Fruit fly (Drosophila melanogaster) whole organism, embryonic: ENCODE results near the gene zetaCOP.

Source experiments
- BEAF-32 ChIP-seq: fragments of 200-800 bp; sonication (Bioruptor generic); optimal IDR thresholded peaks from 3 replicates; lab custom pipeline; 2017; ENCODE audit warnings: missing biosample characterization, missing genetic modification characterization, mild to moderate bottlenecking, moderate library complexity, missing genetic modification reagents
- CG10147 ChIP-seq: fragments of 200-800 bp; sonication (Bioruptor generic); optimal IDR thresholded peaks from 2 replicates; lab custom pipeline; 2019; ENCODE audit warnings: missing biosample characterization, mild to moderate bottlenecking, missing genetic modification characterization, moderate library complexity
- CG11247 ChIP-seq: fragments of 200-800 bp; sonication (Bioruptor generic); IDR thresholded peaks from 2 replicates; pipeline ENCODE4 v1.3.6; 2022; ENCODE audit warnings: missing biosample characterization, missing genetic modification characterization
- CG11723 ChIP-seq: fragments of 200-800 bp; sonication (Bioruptor generic); optimal IDR thresholded peaks from 2 replicates; lab custom pipeline; 2017; ENCODE audit warnings: missing biosample characterization, mild to moderate bottlenecking, missing genetic modification characterization
- CG12219 ChIP-seq: fragments of 200-800 bp; sonication (Bioruptor generic); optimal IDR thresholded peaks from 3 replicates; lab custom pipeline; 2018; ENCODE audit warnings: missing biosample characterization, mild to moderate bottlenecking, missing genetic modification characterization
- CG13296 ChIP-seq: fragments of 200-800 bp; sonication (Bioruptor generic); optimal IDR thresholded peaks from 3 replicates; lab custom pipeline; 2018; ENCODE audit warnings: missing biosample characterization, mild to moderate bottlenecking, missing genetic modification characterization
- CG13775 ChIP-seq: fragments of 200-800 bp; sonication (Bioruptor generic); optimal IDR thresholded peaks from 3 replicates; lab custom pipeline; 2017; ENCODE audit warnings: missing biosample characterization, mild to moderate bottlenecking, missing genetic modification characterization
- CG1603 ChIP-seq: fragments of 200-800 bp; sonication (Bioruptor generic); optimal IDR thresholded peaks from 2 replicates; lab custom pipeline; 2019; ENCODE audit warnings: missing biosample characterization, mild to moderate bottlenecking, missing genetic modification characterization, moderate library complexity
- CG16813 ChIP-seq: fragments of 200-800 bp; sonication (Bioruptor generic); IDR thresholded peaks from 3 replicates; pipeline ENCODE4 v1.3.6; 2022; ENCODE audit warnings: missing biosample characterization, missing genetic modification characterization; ENCODE audit not compliant: partially characterized antibody
- CG18262 ChIP-seq: fragments of 200-800 bp; optimal IDR thresholded peaks from 3 replicates; lab custom pipeline; 2019; ENCODE audit warnings: missing biosample characterization, mild to moderate bottlenecking, missing genetic modification characterization, moderate library complexity
- CG33557 ChIP-seq: fragments of 200-800 bp; sonication (Bioruptor generic); optimal IDR thresholded peaks from 2 replicates; lab custom pipeline; 2019; ENCODE audit warnings: missing biosample characterization, mild to moderate bottlenecking, missing genetic modification characterization, moderate library complexity
- CG34376 ChIP-seq: fragments of 200-800 bp; sonication (Bioruptor generic); optimal IDR thresholded peaks from 2 replicates; lab custom pipeline; 2018; ENCODE audit warnings: missing biosample characterization, mild to moderate bottlenecking, missing genetic modification characterization
- CG3847 ChIP-seq: fragments of 200-800 bp; sonication (Bioruptor generic); IDR thresholded peaks from 2 replicates; pipeline ENCODE4 v1.3.6; 2022; ENCODE audit warnings: missing biosample characterization, missing genetic modification characterization
- CG4854 ChIP-seq: fragments of 200-800 bp; sonication (Bioruptor generic); optimal IDR thresholded peaks from 2 replicates; lab custom pipeline; 2016; ENCODE audit warnings: missing biosample characterization, missing genetic modification characterization, inconsistent platforms
- CG5953 ChIP-seq: fragments of 200-800 bp; sonication (Bioruptor generic); IDR thresholded peaks from 2 replicates; pipeline ENCODE4 v1.3.6; 2022; ENCODE audit warnings: missing biosample characterization, missing genetic modification characterization
- CG7839 ChIP-seq: fragments of 200-800 bp; sonication (Bioruptor generic); optimal IDR thresholded peaks from 3 replicates; lab custom pipeline; 2018; ENCODE audit warnings: missing biosample characterization, mild to moderate bottlenecking, missing genetic modification characterization, moderate library complexity
- CG8765 ChIP-seq: fragments of 200-800 bp; sonication (Bioruptor generic); IDR thresholded peaks from 2 replicates; pipeline ENCODE4 v1.3.6; 2022; ENCODE audit warnings: missing biosample characterization, missing genetic modification characterization
- CG8944 ChIP-seq: fragments of 200-800 bp; sonication (Bioruptor generic); optimal IDR thresholded peaks from 3 replicates; lab custom pipeline; 2016; ENCODE audit warnings: missing biosample characterization, missing genetic modification characterization
- Doc3 ChIP-seq: fragments of 200-800 bp; sonication (Bioruptor generic); IDR thresholded peaks from 3 replicates; pipeline ENCODE4 v1.3.6; 2022; ENCODE audit warnings: missing biosample characterization, missing genetic modification characterization; ENCODE audit not compliant: partially characterized antibody
- Dp ChIP-seq: fragments of 200-800 bp; sonication (Bioruptor generic); optimal IDR thresholded peaks from 2 replicates; lab custom pipeline; 2018; ENCODE audit warnings: missing biosample characterization, mild to moderate bottlenecking, missing genetic modification characterization, moderate library complexity
- Drgx ChIP-seq: fragments of 200-800 bp; sonication (Bioruptor generic); IDR thresholded peaks from 2 replicates; pipeline ENCODE4 v1.3.6; 2022; ENCODE audit warnings: missing biosample characterization, missing genetic modification characterization
- Elba2 ChIP-seq: fragments of 200-800 bp; sonication (Bioruptor generic); optimal IDR thresholded peaks from 3 replicates; lab custom pipeline; 2016; ENCODE audit warnings: missing biosample characterization, missing genetic modification characterization
- Fer1 ChIP-seq: fragments of 200-800 bp; sonication (Bioruptor generic); optimal IDR thresholded peaks from 2 replicates; lab custom pipeline; 2017; ENCODE audit warnings: missing biosample characterization, mild to moderate bottlenecking, missing genetic modification characterization
- HLH4C ChIP-seq: fragments of 200-800 bp; sonication (Bioruptor generic); IDR thresholded peaks from 3 replicates; pipeline ENCODE4 v1.3.6; 2022; ENCODE audit warnings: missing biosample characterization, missing genetic modification characterization; ENCODE audit not compliant: partially characterized antibody
- MTF-1 ChIP-seq: fragments of 200-800 bp; sonication (Bioruptor generic); optimal IDR thresholded peaks from 2 replicates; lab custom pipeline; 2018; ENCODE audit warnings: missing biosample characterization, mild to moderate bottlenecking, missing genetic modification characterization, borderline replicate concordance
- Mes4 ChIP-seq: fragments of 200-800 bp; sonication (Bioruptor generic); optimal IDR thresholded peaks from 2 replicates; lab custom pipeline; 2016; ENCODE audit warnings: missing biosample characterization, missing genetic modification characterization
- Oaz ChIP-seq: fragments of 200-800 bp; sonication (Bioruptor generic); IDR thresholded peaks from 2 replicates; pipeline ENCODE4 v1.3.6; 2022; ENCODE audit warnings: missing biosample characterization, missing genetic modification characterization
- Oli ChIP-seq: fragments of 200-800 bp; sonication (Bioruptor generic); optimal IDR thresholded peaks from 2 replicates; lab custom pipeline; 2018; ENCODE audit warnings: missing biosample characterization, mild to moderate bottlenecking, missing genetic modification characterization, moderate library complexity
- Optix ChIP-seq: fragments of 200-800 bp; sonication (Bioruptor generic); IDR thresholded peaks from 3 replicates; pipeline ENCODE4 v1.3.6; 2022; ENCODE audit warnings: missing biosample characterization, missing genetic modification characterization
- Pdp1 ChIP-seq, 2 experiments: fragments of 200-800 bp; sonication (Bioruptor generic); optimal IDR thresholded peaks; 3 replicates each; lab custom pipeline; 2016; ENCODE audit warnings: missing biosample characterization in 2 of 2, missing genetic modification characterization in 2 of 2, mild to moderate bottlenecking in 1 of 2, moderate library complexity in 1 of 2
- amos ChIP-seq: fragments of 200-800 bp; sonication (Bioruptor generic); IDR thresholded peaks from 2 replicates; pipeline ENCODE4 v1.3.6; 2022; ENCODE audit warnings: missing biosample characterization, missing genetic modification characterization; ENCODE audit not compliant: partially characterized antibody
- bbx ChIP-seq: fragments of 200-800 bp; sonication (Bioruptor generic); IDR thresholded peaks from 2 replicates; pipeline ENCODE4 v1.3.6; 2022; ENCODE audit warnings: missing biosample characterization, missing genetic modification characterization; ENCODE audit not compliant: partially characterized antibody
- caup ChIP-seq: fragments of 200-800 bp; sonication (Bioruptor generic); optimal IDR thresholded peaks from 3 replicates; lab custom pipeline; 2017; ENCODE audit warnings: missing biosample characterization, mild to moderate bottlenecking, missing genetic modification characterization, moderate library complexity; ENCODE audit not compliant: severe bottlenecking
- ci ChIP-seq: fragments of 200-800 bp; sonication (Bioruptor generic); IDR thresholded peaks from 3 replicates; pipeline ENCODE4 v1.3.6; 2022; ENCODE audit warnings: missing biosample characterization, missing genetic modification characterization
- dpn ChIP-seq, 2 experiments: fragments of 200-800 bp; sonication (Bioruptor generic); optimal IDR thresholded peaks; 3 replicates each; lab custom pipeline; 2016; ENCODE audit warnings: missing biosample characterization in 2 of 2, missing genetic modification characterization in 2 of 2
- fd96Cb ChIP-seq: fragments of 200-800 bp; sonication (Bioruptor generic); optimal IDR thresholded peaks from 2 replicates; lab custom pipeline; 2018; ENCODE audit warnings: missing biosample characterization, mild to moderate bottlenecking, missing genetic modification characterization, moderate library complexity
- gcm ChIP-seq: fragments of 200-800 bp; sonication (Bioruptor generic); optimal IDR thresholded peaks from 2 replicates; lab custom pipeline; 2019; ENCODE audit warnings: missing biosample characterization, mild to moderate bottlenecking, missing genetic modification characterization, moderate library complexity
- kni ChIP-seq: fragments of 200-800 bp; sonication (Bioruptor generic); optimal IDR thresholded peaks from 3 replicates; lab custom pipeline; 2017; ENCODE audit warnings: mild to moderate bottlenecking, missing biosample characterization, missing genetic modification reagents, missing genetic modification characterization
- lov ChIP-seq, 2 experiments: fragments of 200-800 bp in 1 of 2; fragments of >200 bp in 1 of 2; sonication (Bioruptor generic) in 1 of 2; IDR thresholded peaks in 1 of 2; optimal IDR thresholded peaks in 1 of 2; 2 replicates in 1 of 2; 3 replicates in 1 of 2; pipeline versions ENCODE4 v1.3.6 to Lab custom; 2017 to 2022; ENCODE audit warnings: missing biosample characterization in 1 of 2, missing genetic modification characterization in 1 of 2
- mld ChIP-seq: fragments of 200-800 bp; sonication (Bioruptor generic); IDR thresholded peaks from 3 replicates; pipeline ENCODE4 v1.3.6; 2022; ENCODE audit warnings: missing biosample characterization, missing genetic modification characterization; ENCODE audit not compliant: partially characterized antibody
- nerfin-1 ChIP-seq: fragments of 200-800 bp; sonication (Bioruptor generic); optimal IDR thresholded peaks from 3 replicates; lab custom pipeline; 2019; ENCODE audit warnings: missing biosample characterization, mild to moderate bottlenecking, missing genetic modification characterization, moderate library complexity
- odd ChIP-seq: fragments of 200-800 bp; sonication (Bioruptor generic); optimal IDR thresholded peaks from 2 replicates; lab custom pipeline; 2017; ENCODE audit warnings: missing biosample characterization, mild to moderate bottlenecking, missing genetic modification characterization
- p53 ChIP-seq: fragments of 200-800 bp; sonication (Bioruptor generic); optimal IDR thresholded peaks from 2 replicates; lab custom pipeline; 2016; ENCODE audit warnings: missing biosample characterization, missing genetic modification characterization
- sima ChIP-seq: fragments of 200-800 bp; sonication (Bioruptor generic); optimal IDR thresholded peaks from 2 replicates; lab custom pipeline; 2016; ENCODE audit warnings: missing biosample characterization, missing genetic modification characterization
- ttk ChIP-seq: fragments of 200-800 bp; sonication (Bioruptor generic); IDR thresholded peaks from 2 replicates; pipeline ENCODE4 v2.1.2; 2022; ENCODE audit warnings: missing biosample characterization, missing genetic modification characterization
- z ChIP-seq: fragments of 200-800 bp; sonication (Bioruptor generic); IDR thresholded peaks from 3 replicates; pipeline ENCODE4 v1.3.6; 2022; ENCODE audit warnings: missing biosample characterization, missing genetic modification characterization

zetaCOP gene

DNA sequence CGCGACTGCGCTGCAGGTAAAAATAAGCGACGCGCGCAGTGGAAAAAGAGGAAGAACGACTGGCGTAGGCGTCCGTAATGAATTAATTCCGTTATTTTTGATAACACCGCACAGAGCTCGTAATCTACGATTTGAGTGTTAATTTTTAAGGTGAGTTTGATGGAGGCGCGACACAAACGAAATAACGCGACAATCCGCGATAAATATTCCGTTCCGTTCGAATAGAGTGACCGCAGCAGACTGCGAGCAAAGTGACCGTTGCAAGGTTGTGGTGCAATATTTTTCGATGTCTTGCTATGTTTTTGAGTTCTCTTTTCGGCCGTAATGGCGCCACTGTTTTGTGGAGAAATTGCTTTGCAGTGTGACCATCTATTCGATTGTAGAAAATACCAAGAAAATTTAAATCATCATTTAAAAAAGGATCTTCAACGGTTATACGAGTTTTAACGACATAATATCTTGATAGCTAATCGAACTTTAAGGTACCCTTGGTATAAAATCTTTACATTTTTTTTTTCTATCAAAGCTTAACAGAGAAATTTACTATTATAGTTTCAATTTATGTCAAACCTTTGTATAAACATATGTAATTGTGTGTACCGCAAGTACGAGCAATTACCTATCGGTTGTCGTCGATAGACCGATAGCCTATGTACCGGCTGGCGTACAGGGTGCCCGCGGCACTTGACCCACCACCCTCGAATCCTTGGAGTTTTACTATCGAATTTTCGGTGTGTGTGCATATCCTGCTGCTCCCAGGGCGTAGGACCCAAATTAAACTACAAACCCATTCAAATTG is 38.3 kb upstream of the zetaCOP start, which contains the start of the genes CG43954, Lasp and Dab (continued):
- peak; percentile 3 for TF ChIP-seq CG10147
- peak; percentile 76; the same call in 2 of the 3 replicates for TF ChIP-seq ci (GFP tag; lab: Robert Waterston, UW)
- TF ChIP-seq Mes4 (GFP tag; lab: Kevin White, UChicago), result peak; percentile 53
- TF ChIP-seq CG11247 (GFP tag; lab: Robert Waterston, UW), result peak; percentile 57
- TF ChIP-seq BEAF-32 (GFP tag; lab: Kevin White, UChicago), result peak; percentile 65
- TF ChIP-seq nerfin-1 (tag; lab: Kevin White, UChicago), result peak; percentile 5
- TF ChIP-seq CG3847 (GFP tag; lab: Robert Waterston, UW), result peak; percentile 43; the same call in 1 of the 2 replicates
- TF ChIP-seq kni, result peak; percentile 14
- no peak for TF ChIP-seq sima (GFP tag; lab: Kevin White, UChicago)
- TF ChIP-seq Fer1, result peak; percentile 59
- peak; percentile 52; the same call in 1 of the 3 replicates for TF ChIP-seq CG16813 (GFP tag; lab: Robert Waterston, UW)
- no peak for TF ChIP-seq Optix (GFP tag; lab: Robert Waterston, UW)
- no peak for TF ChIP-seq CG13775
- TF ChIP-seq Pdp1 (GFP tag; optimal IDR thresholded peaks at IDR 0.05; lab: Kevin White, UChicago), result peak in 1 of 2 experiments; percentile 70
- TF ChIP-seq amos, result peak; percentile 34; the same call in 1 of the 2 replicates
- TF ChIP-seq ttk (GFP tag; lab: Robert Waterston, UW), result peak; percentile 7; the same call in 1 of the 2 replicates
- TF ChIP-seq MTF-1 (GFP tag; lab: Kevin White, UChicago), result peak; percentile 85
- TF ChIP-seq gcm (GFP tag; lab: Kevin White, UChicago), result no peak
- peak; percentile 9 for TF ChIP-seq CG7839 (tag; lab: Kevin White, UChicago)
- TF ChIP-seq CG5953 (GFP tag; lab: Robert Waterston, UW), result peak; percentile 22; the same call in 1 of the 2 replicates
- peak; percentile 28 for TF ChIP-seq odd
- peak; percentile 24 for TF ChIP-seq caup (GFP tag; lab: Kevin White, UChicago)
- peak; percentile 71 for TF ChIP-seq CG34376 (GFP tag; lab: Kevin White, UChicago)
- TF ChIP-seq mld (GFP tag; lab: Robert Waterston, UW), result peak; percentile 22; the same call in 1 of the 3 replicates
- TF ChIP-seq lov (optimal IDR thresholded peaks at IDR 0.05; lab: Kevin White, UChicago), result no peak
- TF ChIP-seq lov (GFP tag; IDR thresholded peaks at IDR 0.05; lab: Robert Waterston, UW), result 0 out of 3 replicates have a peak, but pooled peaks have one; percentile 40
- TF ChIP-seq Dp (GFP tag; lab: Kevin White, UChicago), result peak; percentile 79
- no peak for TF ChIP-seq p53
- no peak for TF ChIP-seq CG8944
- no peak for TF ChIP-seq CG12219 (GFP tag; lab: Kevin White, UChicago)
- peak; percentile 4 for TF ChIP-seq CG33557
- TF ChIP-seq CG18262, result peak; percentile 24
- TF ChIP-seq CG13296 (GFP tag; lab: Kevin White, UChicago), result peak; percentile 55
- no peak for TF ChIP-seq CG8765
- peak; percentile 60; the same call in 1 of the 3 replicates for TF ChIP-seq HLH4C (GFP tag; lab: Robert Waterston, UW)
- TF ChIP-seq fd96Cb (tag; lab: Kevin White, UChicago), result no peak
- TF ChIP-seq CG4854 (GFP tag; lab: Kevin White, UChicago), result no peak
- TF ChIP-seq z, result peak; percentile 58; the same call in 2 of the 3 replicates
- peak; percentile 70 for TF ChIP-seq Elba2 (GFP tag; lab: Kevin White, UChicago)
- TF ChIP-seq Oli (tag; lab: Kevin White, UChicago), result no peak
- peak; percentile 43; the same call in 1 of the 3 replicates for TF ChIP-seq Doc3 (GFP tag; lab: Robert Waterston, UW)
- TF ChIP-seq bbx (GFP tag; lab: Robert Waterston, UW), result peak; percentile 56
- peak; percentile 77 for TF ChIP-seq CG1603 (tag; lab: Kevin White, UChicago)
- TF ChIP-seq dpn (GFP tag; optimal IDR thresholded peaks at IDR 0.05; lab: Kevin White, UChicago), result peak; percentile 17 to 35
- TF ChIP-seq Drgx, result no peak
- TF ChIP-seq Oaz, result no peak
- peak; percentile 3 for TF ChIP-seq CG11723 (GFP tag; lab: Kevin White, UChicago)
